Worm (Caenorhabditis elegans) whole organism, L3 larva: ENCODE data around the gene ugt-61.
"Not testable (repeated sequence)": the region's sequence is repeated elsewhere in the genome, so short reads cannot be mapped to it uniquely, and the experiment has no call there.

Source experiments
- ZK546.5 ChIP-seq: sonication (generic microtip); optimal IDR thresholded peaks from 2 replicates; lab custom pipeline; 2017; ENCODE audit warnings: missing biosample characterization, missing genetic modification characterization
- aly-2 ChIP-seq: fragments of 150-350 bp; optimal IDR thresholded peaks from 2 replicates; lab custom pipeline; 2014; ENCODE audit warnings: missing biosample characterization, missing genetic modification characterization
- ama-1 ChIP-seq: fragments of 150-350 bp; optimal IDR thresholded peaks from 2 replicates; lab custom pipeline; 2018
- ceh-82 ChIP-seq: fragments of 150-350 bp; optimal IDR thresholded peaks from 2 replicates; lab custom pipeline; 2014; ENCODE audit warnings: missing biosample characterization, missing genetic modification characterization
- ceh-9 ChIP-seq: sonication (generic microtip); optimal IDR thresholded peaks from 2 replicates; lab custom pipeline; 2018; ENCODE audit warnings: missing biosample characterization, missing genetic modification characterization
- daf-12 ChIP-seq: fragments of 150-350 bp; optimal IDR thresholded peaks from 2 replicates; lab custom pipeline; 2014; ENCODE audit warnings: missing biosample characterization, missing genetic modification reagents, missing genetic modification characterization
- egl-5 ChIP-seq: fragments of 150-350 bp; optimal IDR thresholded peaks from 2 replicates; lab custom pipeline; 2017; ENCODE audit warnings: missing biosample characterization, missing genetic modification reagents, missing genetic modification characterization, inconsistent platforms
- elt-1 ChIP-seq: fragments of 150-350 bp; optimal IDR thresholded peaks from 2 replicates; lab custom pipeline; 2014; ENCODE audit warnings: missing biosample characterization, missing genetic modification characterization
- elt-2 ChIP-seq: sonication (generic microtip); optimal IDR thresholded peaks from 2 replicates; lab custom pipeline; 2016; ENCODE audit warnings: missing genetic modification reagents, mild to moderate bottlenecking, missing genetic modification characterization, missing compliant biosample characterization
- elt-3 ChIP-seq, 3 experiments: fragments of 150-350 bp in 1 of 3; sonication (generic microtip) in 2 of 3; optimal IDR thresholded peaks; 2 replicates in 2 of 3; 4 replicates in 1 of 3; lab custom pipeline; 2014 to 2017; ENCODE audit warnings: missing biosample characterization in 3 of 3, missing genetic modification characterization in 3 of 3
- eor-1 ChIP-seq, 2 experiments: fragments of 150-350 bp; optimal IDR thresholded peaks; 2 replicates each; lab custom pipeline; 2014 to 2018; ENCODE audit warnings: missing biosample characterization in 2 of 2, missing genetic modification characterization in 2 of 2
- fkh-10 ChIP-seq: sonication (generic microtip); optimal IDR thresholded peaks from 2 replicates; lab custom pipeline; 2017; ENCODE audit warnings: missing biosample characterization, missing genetic modification reagents, missing genetic modification characterization
- fkh-2 ChIP-seq: fragments of 150-350 bp; optimal IDR thresholded peaks from 2 replicates; lab custom pipeline; 2014; ENCODE audit warnings: missing biosample characterization, missing genetic modification reagents, missing genetic modification characterization
- hmg-11 ChIP-seq: sonication (generic microtip); optimal IDR thresholded peaks from 2 replicates; lab custom pipeline; 2016; ENCODE audit warnings: missing genetic modification characterization, missing compliant biosample characterization
- jun-1 ChIP-seq: fragments of 150-350 bp; optimal IDR thresholded peaks from 2 replicates; lab custom pipeline; 2014; ENCODE audit warnings: missing biosample characterization, missing genetic modification reagents, missing genetic modification characterization
- lsy-12 ChIP-seq: sonication (generic microtip); optimal IDR thresholded peaks from 2 replicates; lab custom pipeline; 2016; ENCODE audit warnings: mild to moderate bottlenecking, missing genetic modification characterization, missing compliant biosample characterization
- mdl-1 ChIP-seq: fragments of 150-350 bp; optimal IDR thresholded peaks from 2 replicates; lab custom pipeline; 2014; ENCODE audit warnings: missing biosample characterization, missing genetic modification characterization
- mml-1 ChIP-seq: fragments of 150-350 bp; sonication (generic microtip); optimal IDR thresholded peaks from 3 replicates; lab custom pipeline; 2014; ENCODE audit warnings: missing biosample characterization, missing genetic modification characterization
- nfya-1 ChIP-seq: sonication (generic microtip); optimal IDR thresholded peaks from 2 replicates; lab custom pipeline; 2017; ENCODE audit warnings: missing genetic modification characterization, mild to moderate bottlenecking, missing compliant biosample characterization, antibody characterized with exemption, moderate library complexity; ENCODE audit not compliant: insufficient read depth
- nhr-11 ChIP-seq: fragments of 150-350 bp; optimal IDR thresholded peaks from 2 replicates; lab custom pipeline; 2014; ENCODE audit warnings: missing biosample characterization, missing genetic modification characterization
- nhr-12 ChIP-seq: fragments of 150-350 bp; optimal IDR thresholded peaks from 2 replicates; lab custom pipeline; 2014; ENCODE audit warnings: missing biosample characterization, missing genetic modification characterization
- nhr-23 ChIP-seq: fragments of 150-350 bp; optimal IDR thresholded peaks from 2 replicates; lab custom pipeline; 2014; ENCODE audit warnings: missing biosample characterization, missing genetic modification reagents, missing genetic modification characterization
- nhr-237 ChIP-seq: fragments of 150-350 bp; optimal IDR thresholded peaks from 2 replicates; lab custom pipeline; 2014; ENCODE audit warnings: missing biosample characterization, missing genetic modification characterization
- nhr-43 ChIP-seq: sonication (generic microtip); optimal IDR thresholded peaks from 2 replicates; lab custom pipeline; 2016; ENCODE audit warnings: mild to moderate bottlenecking, missing genetic modification characterization, missing compliant biosample characterization; ENCODE audit not compliant: poor library complexity, severe bottlenecking
- nhr-67 ChIP-seq: fragments of 150-350 bp; optimal IDR thresholded peaks from 2 replicates; lab custom pipeline; 2014; ENCODE audit warnings: missing biosample characterization, missing genetic modification characterization
- nhr-77 ChIP-seq: fragments of 150-350 bp; optimal IDR thresholded peaks from 2 replicates; lab custom pipeline; 2014; ENCODE audit warnings: missing biosample characterization, missing genetic modification characterization
- pha-4 ChIP-seq: fragments of 150-350 bp; optimal IDR thresholded peaks from 2 replicates; lab custom pipeline; 2014; ENCODE audit warnings: missing biosample characterization, missing genetic modification reagents, missing genetic modification characterization
- sea-2 ChIP-seq: fragments of 150-350 bp; sonication (generic microtip); optimal IDR thresholded peaks from 4 replicates; lab custom pipeline; 2014; ENCODE audit warnings: missing biosample characterization, missing genetic modification reagents, missing genetic modification characterization
- skn-1 ChIP-seq: fragments of 150-350 bp; optimal IDR thresholded peaks from 2 replicates; lab custom pipeline; 2014; ENCODE audit warnings: missing biosample characterization, missing genetic modification characterization
- snpc-4 ChIP-seq: fragments of 150-350 bp; optimal IDR thresholded peaks from 2 replicates; lab custom pipeline; 2014; ENCODE audit warnings: missing biosample characterization, missing genetic modification characterization
- tbx-2 ChIP-seq: sonication (generic microtip); optimal IDR thresholded peaks from 2 replicates; lab custom pipeline; 2016; ENCODE audit warnings: mild to moderate bottlenecking, missing genetic modification characterization, missing compliant biosample characterization
- unc-39 ChIP-seq: sonication (generic microtip); optimal IDR thresholded peaks from 4 replicates; lab custom pipeline; 2017; ENCODE audit warnings: missing biosample characterization, missing genetic modification characterization
- unc-62 ChIP-seq: fragments of 150-350 bp; sonication (generic microtip); optimal IDR thresholded peaks from 4 replicates; lab custom pipeline; 2014; ENCODE audit warnings: missing biosample characterization, missing genetic modification reagents, missing genetic modification characterization
- zag-1 ChIP-seq: fragments of 150-350 bp; optimal IDR thresholded peaks from 2 replicates; lab custom pipeline; 2014; ENCODE audit warnings: missing biosample characterization, missing genetic modification characterization
- ztf-11 ChIP-seq: fragments of 150-350 bp; optimal IDR thresholded peaks from 2 replicates; lab custom pipeline; 2014; ENCODE audit warnings: missing biosample characterization, missing genetic modification characterization
- ztf-4 ChIP-seq: fragments of 150-350 bp; optimal IDR thresholded peaks from 2 replicates; lab custom pipeline; 2014; ENCODE audit warnings: missing biosample characterization, missing genetic modification characterization

Gene ugt-61

DNA sequence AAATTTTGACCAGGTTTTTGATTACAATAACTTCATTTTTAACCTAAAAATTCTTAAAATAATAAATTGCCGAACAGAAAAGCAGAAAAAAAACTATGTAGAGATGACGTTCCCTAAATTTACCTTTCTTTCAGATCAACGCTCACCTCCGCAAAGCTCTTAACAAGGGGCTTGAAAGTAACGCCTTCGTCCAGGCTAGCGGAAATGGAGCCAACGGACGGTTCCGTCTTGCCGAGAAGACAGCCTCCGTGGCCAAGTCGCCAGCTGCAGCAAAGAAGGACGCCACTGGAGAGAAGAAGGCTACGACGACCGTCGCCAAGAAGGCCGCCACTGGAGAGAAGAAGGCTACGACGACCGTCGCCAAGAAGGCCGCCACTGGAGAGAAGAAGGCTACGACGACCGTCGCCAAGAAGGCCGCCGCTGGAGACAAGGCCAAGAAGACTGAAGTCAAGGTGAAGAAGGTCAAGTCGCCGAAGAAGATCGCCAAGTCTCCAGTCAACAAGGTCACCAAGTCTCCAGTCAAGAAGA lies 12.5 kb downstream of the ugt-61 start:
- TF ChIP-seq tbx-2 (tag; lab: Kevin White, UChicago): no peak
- no peak for TF ChIP-seq aly-2 (tag; lab: Kevin White, UChicago)
- no peak for TF ChIP-seq ceh-9 (tag; lab: Kevin White, UChicago)
- TF ChIP-seq ZK546.5 (tag; lab: Kevin White, UChicago): no peak
- TF ChIP-seq daf-12 (tag; lab: Kevin White, UChicago): no peak
- no peak for TF ChIP-seq nhr-12 (tag; lab: Kevin White, UChicago)
- no peak for TF ChIP-seq nfya-1 (tag; lab: Kevin White, UChicago)
- TF ChIP-seq jun-1: no peak

DNA sequence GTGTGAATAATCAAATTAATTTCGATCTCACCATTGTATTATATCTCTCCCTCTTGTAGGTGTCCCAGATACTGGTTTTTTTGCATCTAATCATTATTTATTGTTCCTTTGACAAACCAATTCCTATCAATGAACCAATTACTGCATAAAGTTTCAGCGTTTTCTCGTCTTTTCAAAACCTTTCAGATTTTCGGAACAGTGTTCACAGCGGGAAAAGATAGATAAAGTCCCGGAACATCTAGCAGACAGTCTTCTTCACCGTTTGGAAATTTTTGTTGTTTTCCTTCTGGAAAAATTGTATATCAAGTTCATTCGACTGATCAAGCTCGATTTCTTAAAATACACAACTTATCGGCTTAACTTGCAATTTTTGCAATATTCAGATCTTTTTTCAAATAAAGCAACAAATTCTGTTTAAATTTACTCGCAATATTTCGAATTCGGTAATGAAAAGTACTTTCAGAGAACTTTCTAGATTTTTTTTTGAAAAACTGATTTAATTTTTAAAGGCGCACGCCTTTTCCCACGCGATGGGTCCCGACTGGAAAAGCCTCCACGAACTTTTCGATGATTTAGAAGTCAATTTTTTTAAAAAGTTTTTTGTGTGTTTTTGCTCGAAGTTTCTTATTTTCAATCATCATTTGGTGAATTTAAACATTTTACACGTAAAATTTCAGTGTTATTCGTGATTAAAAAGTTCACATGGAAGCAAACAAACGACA lies 13.2 kb downstream of the ugt-61 start, which contains the start of gene pgl-3:
Gene pgl-3, plus strand, starts transcription at position 672 of the 722 bp plus-strand sequence.
- TF ChIP-seq nhr-77 (tag; lab: Kevin White, UChicago): no peak
- no peak for TF ChIP-seq nhr-43 (tag; lab: Kevin White, UChicago)
- no peak for TF ChIP-seq elt-2
- no peak for TF ChIP-seq mml-1
- TF ChIP-seq egl-5 (tag; lab: Kevin White, UChicago): no peak
- no peak for TF ChIP-seq ama-1 (lab: Kevin White, UChicago)
- TF ChIP-seq nhr-67 (tag; lab: Kevin White, UChicago): no peak
- no peak for TF ChIP-seq nhr-11 (tag; lab: Kevin White, UChicago)
- TF ChIP-seq zag-1 (tag; lab: Kevin White, UChicago): no peak
- TF ChIP-seq ztf-11 (tag; lab: Kevin White, UChicago): no peak

- TF ChIP-seq unc-62 (GFP tag; lab: Kevin White, UChicago) (no peak), daf-12 (tag; lab: Kevin White, UChicago) (no peak), mml-1 (no peak), nhr-23 (no peak), mdl-1 (tag; lab: Kevin White, UChicago) (no peak), eor-1 (tag; optimal IDR thresholded peaks at IDR 0.05; lab: Kevin White, UChicago) (no peak)
Measured at ce11 chrV:4758019-4758418, 15.8 kb downstream of the ugt-61 start.

ce11 chrV:4758540-4758939 lies 16.3 kb downstream of the ugt-61 start:
- TF ChIP-seq lsy-12 (tag; lab: Kevin White, UChicago): no peak
- no peak for TF ChIP-seq elt-3 (tag; optimal IDR thresholded peaks at IDR 0.05; lab: Kevin White, UChicago)
- TF ChIP-seq jun-1: no peak
- TF ChIP-seq nhr-12 (tag; lab: Kevin White, UChicago): no peak
- TF ChIP-seq ztf-4 (tag; lab: Kevin White, UChicago): no peak
- no peak for TF ChIP-seq ZK546.5 (tag; lab: Kevin White, UChicago)
- TF ChIP-seq fkh-2 (tag; lab: Kevin White, UChicago): no peak
- TF ChIP-seq hmg-11 (tag; lab: Kevin White, UChicago): no peak
- TF ChIP-seq, all 47 proteins: peak for 0

DNA sequence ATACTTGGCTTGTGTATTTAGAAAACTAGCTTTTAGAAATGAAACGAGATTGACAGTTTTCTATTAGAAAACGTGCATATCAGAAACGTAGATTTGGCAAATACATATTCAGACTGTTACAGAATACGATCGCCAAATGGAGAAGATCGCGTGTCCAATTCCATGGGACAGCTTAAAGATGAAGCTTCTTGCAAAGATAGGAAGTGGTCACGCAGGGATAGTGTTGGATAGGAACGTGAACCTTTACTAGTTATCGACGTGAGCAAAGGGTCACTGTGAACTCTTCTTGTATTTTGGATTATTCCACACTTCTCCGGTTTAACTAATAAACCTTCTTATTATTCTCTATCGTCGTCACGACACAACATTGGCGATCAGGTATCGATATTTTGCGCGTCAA lies 18.5 kb downstream of the ugt-61 start, which contains the start of gene bgnt-1.4:
Gene bgnt-1.4, plus strand, starts transcription at position 301 of the 400 bp plus-strand sequence.
- TF ChIP-seq daf-12, nhr-67, nhr-43 (tag; lab: Kevin White, UChicago): not testable (repeated sequence)

DNA sequence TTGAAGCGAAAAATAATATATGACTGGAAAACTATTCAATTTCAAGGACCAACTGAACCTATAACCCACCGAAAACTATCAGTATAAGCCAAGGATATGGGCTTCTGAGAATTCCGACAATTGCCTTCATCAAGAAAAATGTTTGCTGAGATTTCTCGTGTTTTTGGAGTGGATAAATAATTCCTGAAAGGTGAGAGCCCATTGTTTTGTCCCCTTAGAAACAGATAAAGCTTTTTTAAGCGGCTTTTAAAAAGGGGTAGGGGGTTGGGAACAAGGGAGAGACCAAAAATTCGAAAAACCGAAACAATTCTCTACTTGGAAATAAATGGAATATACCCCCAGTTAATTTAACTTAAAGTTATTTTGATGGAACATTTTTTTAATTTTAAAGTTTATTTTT lies 24.3 kb downstream of the ugt-61 start, which contains the start of gene C18G1.8:
Gene C18G1.8, minus strand, starts transcription at position 101 of the 400 bp plus-strand sequence.
- TF ChIP-seq aly-2 (tag; lab: Kevin White, UChicago): no peak
- no peak for TF ChIP-seq snpc-4 (tag; lab: Kevin White, UChicago)
- TF ChIP-seq skn-1 (tag; lab: Kevin White, UChicago): no peak
- no peak for TF ChIP-seq fkh-2 (tag; lab: Kevin White, UChicago)
- TF ChIP-seq nhr-11 (tag; lab: Kevin White, UChicago): no peak
- TF ChIP-seq zag-1 (tag; lab: Kevin White, UChicago): no peak
- TF ChIP-seq nhr-237 (tag; lab: Kevin White, UChicago): no peak
- no peak for TF ChIP-seq elt-1 (tag; lab: Kevin White, UChicago)
- no peak for TF ChIP-seq pha-4 (tag; lab: Kevin White, UChicago)
- TF ChIP-seq unc-39 (tag; lab: Kevin White, UChicago): no peak
- TF ChIP-seq sea-2: no peak
- no peak for TF ChIP-seq mml-1
- TF ChIP-seq ceh-82 (tag; lab: Kevin White, UChicago): no peak
- no peak for TF ChIP-seq ceh-9 (tag; lab: Kevin White, UChicago)
- no peak for TF ChIP-seq nhr-23
- TF ChIP-seq fkh-10 (GFP tag; lab: Kevin White, UChicago): no peak
